Worm (Caenorhabditis elegans): ENCODE data around the gene aman-2.

Gene aman-2

ce11 chrV:11921229-11921628 is 11.8 kb downstream of the aman-2 start:
- no peak for TF ChIP-seq tbx-37 (GFP tag; conservative IDR thresholded peaks at IDR 0.05)
- no peak for TF ChIP-seq flt-1 (GFP tag; IDR thresholded peaks at IDR 0.05)

ce11 chrV:11919639-11920038 is 13.4 kb downstream of the aman-2 start:
- no peak for TF ChIP-seq flt-1 (GFP tag; IDR thresholded peaks at IDR 0.05)
- TF ChIP-seq ama-1 (optimal IDR thresholded peaks at IDR 0.05), result no peak
- TF ChIP-seq B0310.2 (tag; optimal IDR thresholded peaks at IDR 0.05), result no peak
- TF ChIP-seq tra-4 (tag; optimal IDR thresholded peaks at IDR 0.05), result no peak
- no peak for TF ChIP-seq F13C5.2 (tag; optimal IDR thresholded peaks at IDR 0.05)
- no peak for TF ChIP-seq aly-1 (tag; optimal IDR thresholded peaks at IDR 0.05)
- no peak for TF ChIP-seq pes-1 (GFP tag; IDR thresholded peaks at IDR 0.05)
- no peak for TF ChIP-seq hmbx-1 (tag; optimal IDR thresholded peaks at IDR 0.05)
- no peak for TF ChIP-seq tbx-11 (GFP tag; IDR thresholded peaks at IDR 0.05)
- no peak for TF ChIP-seq tbx-37 (GFP tag; conservative IDR thresholded peaks at IDR 0.05)
- TF ChIP-seq hnd-1 (tag; optimal IDR thresholded peaks at IDR 0.05), result no peak
- TF ChIP-seq ceh-13 (GFP tag; optimal IDR thresholded peaks at IDR 0.05), result no peak

- TF ChIP-seq ceh-36 (tag; optimal IDR thresholded peaks at IDR 0.05) (no peak), sea-1 (GFP tag; conservative IDR thresholded peaks at IDR 0.05) (no peak), pes-1 (GFP tag; IDR thresholded peaks at IDR 0.05) (no peak), ets-7 (tag; optimal IDR thresholded peaks at IDR 0.05) (no peak), ceh-13 (GFP tag; optimal IDR thresholded peaks at IDR 0.05) (no peak), tbx-11 (GFP tag; IDR thresholded peaks at IDR 0.05) (no peak), ama-1 (optimal IDR thresholded peaks at IDR 0.05) (no peak), tbx-37 (GFP tag; conservative IDR thresholded peaks at IDR 0.05) (no peak), B0310.2 (tag; optimal IDR thresholded peaks at IDR 0.05) (no peak), flt-1 (GFP tag; IDR thresholded peaks at IDR 0.05) (no peak), hnd-1 (tag; optimal IDR thresholded peaks at IDR 0.05) (no peak)
Measured at ce11 chrV:11917186-11917585, 15.9 kb downstream of the aman-2 start, which contains the start of gene R31.2. TSS of gene R31.2 (plus strand) at chrV:11917573.

ce11 chrV:11913283-11913682 is 19.8 kb downstream of the aman-2 start:
- TF ChIP-seq aly-1 (tag; optimal IDR thresholded peaks at IDR 0.05) (peak; percentile 18), hmbx-1 (tag; optimal IDR thresholded peaks at IDR 0.05) (no peak), tbx-11 (GFP tag; IDR thresholded peaks at IDR 0.05) (no peak), pes-1 (GFP tag; IDR thresholded peaks at IDR 0.05) (no peak), B0310.2 (tag; optimal IDR thresholded peaks at IDR 0.05) (no peak), ceh-13 (GFP tag; optimal IDR thresholded peaks at IDR 0.05) (no peak)

- no peak for TF ChIP-seq B0310.2 (tag; optimal IDR thresholded peaks at IDR 0.05)
- TF ChIP-seq F13C5.2 (tag; optimal IDR thresholded peaks at IDR 0.05), result no peak
- no peak for TF ChIP-seq pes-1 (GFP tag; IDR thresholded peaks at IDR 0.05)
- TF ChIP-seq tra-4 (tag; optimal IDR thresholded peaks at IDR 0.05), result no peak
- no peak for TF ChIP-seq flt-1 (GFP tag; IDR thresholded peaks at IDR 0.05)
- TF ChIP-seq hnd-1 (tag; optimal IDR thresholded peaks at IDR 0.05), result no peak
- no peak for TF ChIP-seq hmbx-1 (tag; optimal IDR thresholded peaks at IDR 0.05)
- TF ChIP-seq sea-1 (GFP tag; conservative IDR thresholded peaks at IDR 0.05), result no peak
- TF ChIP-seq ama-1 (optimal IDR thresholded peaks at IDR 0.05), result no peak
- no peak for TF ChIP-seq hmg-4 (GFP tag; optimal IDR thresholded peaks at IDR 0.05)
Measured at ce11 chrV:11905977-11906376, 27.1 kb downstream of the aman-2 start.

ce11 chrV:11902161-11902560 is 30.9 kb downstream of the aman-2 start:
- TF ChIP-seq tra-4 (tag; optimal IDR thresholded peaks at IDR 0.05), result no peak
- no peak for TF ChIP-seq F13C5.2 (tag; optimal IDR thresholded peaks at IDR 0.05)
- TF ChIP-seq ets-7 (tag; optimal IDR thresholded peaks at IDR 0.05), result no peak
- TF ChIP-seq ceh-13 (GFP tag; optimal IDR thresholded peaks at IDR 0.05), result no peak
- no peak for TF ChIP-seq ama-1 (optimal IDR thresholded peaks at IDR 0.05)
- TF ChIP-seq tbx-11 (GFP tag; IDR thresholded peaks at IDR 0.05), result no peak
- no peak for TF ChIP-seq aly-1 (tag; optimal IDR thresholded peaks at IDR 0.05)
- TF ChIP-seq B0310.2 (tag; optimal IDR thresholded peaks at IDR 0.05), result no peak
- TF ChIP-seq hnd-1 (tag; optimal IDR thresholded peaks at IDR 0.05), result no peak
- TF ChIP-seq scrt-1 (GFP tag; IDR thresholded peaks at IDR 0.05), result no peak
- no peak for TF ChIP-seq ceh-36 (tag; optimal IDR thresholded peaks at IDR 0.05)
- no peak for TF ChIP-seq pes-1 (GFP tag; IDR thresholded peaks at IDR 0.05)
- no peak for TF ChIP-seq hmbx-1 (tag; optimal IDR thresholded peaks at IDR 0.05)

- TF ChIP-seq ets-7 (tag; optimal IDR thresholded peaks at IDR 0.05), result no peak
- TF ChIP-seq sea-1 (GFP tag; conservative IDR thresholded peaks at IDR 0.05), result no peak
- TF ChIP-seq scrt-1 (GFP tag; IDR thresholded peaks at IDR 0.05), result no peak
- TF ChIP-seq hmg-4 (GFP tag; optimal IDR thresholded peaks at IDR 0.05), result no peak
- TF ChIP-seq flt-1 (GFP tag; IDR thresholded peaks at IDR 0.05), result no peak
- no peak for TF ChIP-seq tbx-37 (GFP tag; conservative IDR thresholded peaks at IDR 0.05)
- TF ChIP-seq F13C5.2 (tag; optimal IDR thresholded peaks at IDR 0.05), result no peak
- no peak for TF ChIP-seq hmbx-1 (tag; optimal IDR thresholded peaks at IDR 0.05)
- no peak for TF ChIP-seq ceh-36 (tag; optimal IDR thresholded peaks at IDR 0.05)
- TF ChIP-seq ceh-13 (GFP tag; optimal IDR thresholded peaks at IDR 0.05), result no peak
Measured at ce11 chrV:11901260-11901659, 31.8 kb downstream of the aman-2 start.

ce11 chrV:11900127-11900526 is 32.9 kb downstream of the aman-2 start:
- TF ChIP-seq B0310.2 (tag; optimal IDR thresholded peaks at IDR 0.05) (no peak), ceh-36 (tag; optimal IDR thresholded peaks at IDR 0.05) (no peak), ceh-13 (GFP tag; optimal IDR thresholded peaks at IDR 0.05) (no peak), aly-1 (tag; optimal IDR thresholded peaks at IDR 0.05) (no peak), ets-7 (tag; optimal IDR thresholded peaks at IDR 0.05) (no peak), pes-1 (GFP tag; IDR thresholded peaks at IDR 0.05) (no peak), hmbx-1 (tag; optimal IDR thresholded peaks at IDR 0.05) (no peak), flt-1 (GFP tag; IDR thresholded peaks at IDR 0.05) (no peak), hmg-4 (GFP tag; optimal IDR thresholded peaks at IDR 0.05) (no peak), ama-1 (optimal IDR thresholded peaks at IDR 0.05) (no peak), F13C5.2 (tag; optimal IDR thresholded peaks at IDR 0.05) (no peak), hnd-1 (tag; optimal IDR thresholded peaks at IDR 0.05) (no peak)

Data from whole organism, early embryonic.